Worm (Caenorhabditis elegans) whole organism, L3 larva: Measurements from ENCODE around the gene rab-37.

Experiments used
- ama-1 ChIP-seq: fragments of 150-350 bp; optimal IDR thresholded peaks from 2 replicates; lab custom pipeline; 2018
- elt-2 ChIP-seq: sonication (generic microtip); optimal IDR thresholded peaks from 2 replicates; lab custom pipeline; 2016; ENCODE audit warnings: missing genetic modification reagents, mild to moderate bottlenecking, missing genetic modification characterization, missing compliant biosample characterization
- jun-1 ChIP-seq: fragments of 150-350 bp; optimal IDR thresholded peaks from 2 replicates; lab custom pipeline; 2014; ENCODE audit warnings: missing biosample characterization, missing genetic modification reagents, missing genetic modification characterization
- pha-4 ChIP-seq: fragments of 150-350 bp; optimal IDR thresholded peaks from 2 replicates; lab custom pipeline; 2014; ENCODE audit warnings: missing biosample characterization, missing genetic modification reagents, missing genetic modification characterization
- unc-62 ChIP-seq: fragments of 150-350 bp; sonication (generic microtip); optimal IDR thresholded peaks from 4 replicates; lab custom pipeline; 2014; ENCODE audit warnings: missing biosample characterization, missing genetic modification reagents, missing genetic modification characterization

ce11 chrX:4214643-4215042 lies 21.0 kb downstream of the rab-37 start:
- TF ChIP-seq ama-1 (lab: Kevin White, UChicago) (no peak), pha-4 (tag; lab: Kevin White, UChicago) (peak; percentile 15), unc-62 (GFP tag; lab: Kevin White, UChicago) (no peak), jun-1 (no peak), elt-2 (tag; lab: Kevin White, UChicago) (no peak)
